Fruit fly (Drosophila melanogaster): ENCODE measurements around the gene CG14454.
"Not testable (repeated sequence)": the region's sequence is repeated elsewhere in the genome, so short reads cannot be mapped to it uniquely, and the experiment has no call there.

CG14454 gene

dm6 chr3L:22727739-22728335 lies 35.5 kb upstream of the CG14454 start, which contains the start of the genes CG14450 and CG11367:
TSS of gene CG14450 (minus strand) at chr3L:22727789.
TSS of gene CG11367 (plus strand) at chr3L:22728111.
- peak; percentile 2 for TF ChIP-seq CG11617 (GFP tag; optimal IDR thresholded peaks at IDR 0.05)
- TF ChIP-seq cic (GFP tag; optimal IDR thresholded peaks at IDR 0.05), result peak; percentile 40
- peak; percentile 26 for TF ChIP-seq CG14711 (tag; optimal IDR thresholded peaks at IDR 0.05)
- no peak for TF ChIP-seq CG7101 (tag; optimal IDR thresholded peaks at IDR 0.05)
- TF ChIP-seq ovo (GFP tag; optimal IDR thresholded peaks at IDR 0.05), result peak; percentile 16
- peak; percentile 19 for TF ChIP-seq CG12768 (GFP tag; optimal IDR thresholded peaks at IDR 0.05)
- TF ChIP-seq Mnt (GFP tag; optimal IDR thresholded peaks at IDR 0.05), result no peak
- TF ChIP-seq Crg-1 (GFP tag; optimal IDR thresholded peaks at IDR 0.05), result no peak
- TF ChIP-seq CG5204 (GFP tag; optimal IDR thresholded peaks at IDR 0.05), result peak; percentile 15
- peak; percentile 34 for TF ChIP-seq bab1 (GFP tag; optimal IDR thresholded peaks at IDR 0.05)
- peak; percentile 19 for TF ChIP-seq CG33017 (tag; optimal IDR thresholded peaks at IDR 0.05)
- TF ChIP-seq CG7045 (GFP tag; optimal IDR thresholded peaks at IDR 0.05), result no peak

- TF ChIP-seq CG7045 (GFP tag; optimal IDR thresholded peaks at IDR 0.05) (no peak), cnc (optimal IDR thresholded peaks at IDR 0.05) (no peak), Clk (GFP tag; optimal IDR thresholded peaks at IDR 0.05) (no peak), tj (GFP tag; optimal IDR thresholded peaks at IDR 0.05) (peak; percentile 78), CG12768 (GFP tag; optimal IDR thresholded peaks at IDR 0.05) (no peak), ovo (GFP tag; optimal IDR thresholded peaks at IDR 0.05) (no peak), CG33017 (tag; optimal IDR thresholded peaks at IDR 0.05) (no peak)
Measured at dm6 chr3L:22724046-22724771, 31.9 kb upstream of the CG14454 start.

- TF ChIP-seq pad (GFP tag; optimal IDR thresholded peaks at IDR 0.05) (no peak), CG7045 (GFP tag; optimal IDR thresholded peaks at IDR 0.05) (no peak), Crg-1 (GFP tag; optimal IDR thresholded peaks at IDR 0.05) (no peak), bab1 (GFP tag; optimal IDR thresholded peaks at IDR 0.05) (no peak), Clk (GFP tag; optimal IDR thresholded peaks at IDR 0.05) (no peak), CG7101 (tag; optimal IDR thresholded peaks at IDR 0.05) (no peak), cic (GFP tag; optimal IDR thresholded peaks at IDR 0.05) (no peak), CG5204 (GFP tag; optimal IDR thresholded peaks at IDR 0.05) (no peak), tj (GFP tag; optimal IDR thresholded peaks at IDR 0.05) (no peak), toe (GFP tag; optimal IDR thresholded peaks at IDR 0.05) (no peak), CG1620 (GFP tag; optimal IDR thresholded peaks at IDR 0.05) (no peak), kay (GFP tag; ENCODE audit: borderline replicate concordance) (no peak), CG33017 (tag; optimal IDR thresholded peaks at IDR 0.05) (no peak), cnc (optimal IDR thresholded peaks at IDR 0.05) (no peak), ovo (GFP tag; optimal IDR thresholded peaks at IDR 0.05) (no peak), Hr96 (GFP tag; optimal IDR thresholded peaks at IDR 0.05) (no peak), CG12768 (GFP tag; optimal IDR thresholded peaks at IDR 0.05) (no peak)
Measured at dm6 chr3L:22721991-22722390, 29.7 kb upstream of the CG14454 start, which contains the start of gene CG14451. TSS of gene CG14451 (minus strand) at chr3L:22722091.

- TF ChIP-seq Mnt (GFP tag; optimal IDR thresholded peaks at IDR 0.05); CG7101 (tag; optimal IDR thresholded peaks at IDR 0.05); Hr96 (GFP tag; optimal IDR thresholded peaks at IDR 0.05): not testable (repeated sequence)
Measured at dm6 chr3L:22720694-22721270, 28.5 kb upstream of the CG14454 start, which contains the start of gene mael. TSS of gene mael (plus strand) at chr3L:22721203.

dm6 chr3L:22717137-22717767 lies 24.9 kb upstream of the CG14454 start, which contains the start of the genes ArfGAP3 and CG32452:
TSS of gene ArfGAP3 (minus strand) at chr3L:22717577.
TSS of gene CG32452 (plus strand) at chr3L:22717728.
- TF ChIP-seq Mnt (GFP tag; optimal IDR thresholded peaks at IDR 0.05), result peak; percentile 49
- TF ChIP-seq CG12768 (GFP tag; optimal IDR thresholded peaks at IDR 0.05), result peak; percentile 59
- peak; percentile 12 for TF ChIP-seq Clk (GFP tag; optimal IDR thresholded peaks at IDR 0.05)
- TF ChIP-seq Hr96 (GFP tag; optimal IDR thresholded peaks at IDR 0.05), result peak; percentile 46
- TF ChIP-seq bab1 (GFP tag; optimal IDR thresholded peaks at IDR 0.05), result peak; percentile 78
- TF ChIP-seq ovo (GFP tag; optimal IDR thresholded peaks at IDR 0.05), result peak; percentile 48
- TF ChIP-seq cnc (optimal IDR thresholded peaks at IDR 0.05), result no peak
- peak; percentile 23 for TF ChIP-seq cic (GFP tag; optimal IDR thresholded peaks at IDR 0.05)
- peak; percentile 57 for TF ChIP-seq Crg-1 (GFP tag; optimal IDR thresholded peaks at IDR 0.05)
- TF ChIP-seq CG5204 (GFP tag; optimal IDR thresholded peaks at IDR 0.05), result peak; percentile 79
- TF ChIP-seq toe (GFP tag; optimal IDR thresholded peaks at IDR 0.05), result peak; percentile 85
- TF ChIP-seq CG33017 (tag; optimal IDR thresholded peaks at IDR 0.05), result peak; percentile 15
- peak; percentile 48 for TF ChIP-seq pad (GFP tag; optimal IDR thresholded peaks at IDR 0.05)
- TF ChIP-seq CG1620 (GFP tag; optimal IDR thresholded peaks at IDR 0.05), result peak; percentile 83
- TF ChIP-seq CG11617 (GFP tag; optimal IDR thresholded peaks at IDR 0.05), result peak; percentile 69
- TF ChIP-seq tj (GFP tag; optimal IDR thresholded peaks at IDR 0.05), result peak; percentile 25
- peak; percentile 66 for TF ChIP-seq CG14711 (tag; optimal IDR thresholded peaks at IDR 0.05)
- no peak for TF ChIP-seq kay (GFP tag; ENCODE audit: borderline replicate concordance)
- TF ChIP-seq CG7045 (GFP tag; optimal IDR thresholded peaks at IDR 0.05), result peak; percentile 68
- TF ChIP-seq CG7101 (tag; optimal IDR thresholded peaks at IDR 0.05), result peak; percentile 62
